Fruit fly (Drosophila melanogaster): Measurements from ENCODE around the gene Tango10.

Gene Tango10

dm6 chrX:11679461-11679860 is 40.6 kb upstream of the Tango10 start (continued):
- TF ChIP-seq CG8478 (optimal IDR thresholded peaks at IDR 0.05) = no peak
- TF ChIP-seq CG4360 (GFP tag; IDR thresholded peaks at IDR 0.05) = no peak
- TF ChIP-seq MBD-R2 (GFP tag; IDR thresholded peaks at IDR 0.05) = peak; percentile 26; the same call in 1 of the 2 replicates
- no peak for TF ChIP-seq Hmr (GFP tag; optimal IDR thresholded peaks at IDR 0.05)
- no peak for TF ChIP-seq HLH3B (GFP tag; IDR thresholded peaks at IDR 0.05)
- TF ChIP-seq cas (GFP tag; IDR thresholded peaks at IDR 0.05) = no peak
- TF ChIP-seq CG8924 (tag; optimal IDR thresholded peaks at IDR 0.05) = peak; percentile 21
- no peak for TF ChIP-seq tup (GFP tag; optimal IDR thresholded peaks at IDR 0.05)
- TF ChIP-seq CG13775 (GFP tag; optimal IDR thresholded peaks at IDR 0.05) = no peak
- TF ChIP-seq CG2202 (tag; optimal IDR thresholded peaks at IDR 0.05) = no peak
- no peak for TF ChIP-seq Rx (GFP tag; IDR thresholded peaks at IDR 0.05)
- no peak for TF ChIP-seq CG11093 (GFP tag; IDR thresholded peaks at IDR 0.05)
- peak; percentile 98 for TF ChIP-seq onecut (GFP tag; IDR thresholded peaks at IDR 0.05)
- TF ChIP-seq Trl (optimal IDR thresholded peaks at IDR 0.05) = peak in 1 of 2 experiments; percentile 13
- no peak for TF ChIP-seq Trl (GFP tag; optimal IDR thresholded peaks at IDR 0.05)
- peak; percentile 44 for TF ChIP-seq Med (GFP tag)
- TF ChIP-seq bab2 (GFP tag; optimal IDR thresholded peaks at IDR 0.05) = no peak
- peak; percentile 25 for TF ChIP-seq nom (GFP tag; optimal IDR thresholded peaks at IDR 0.05)
- no peak for TF ChIP-seq E2f2 (GFP tag; IDR thresholded peaks at IDR 0.05)
- TF ChIP-seq zfh1 (GFP tag; IDR thresholded peaks at IDR 0.05) = no peak

dm6 chrX:11680405-11680804 is 39.6 kb upstream of the Tango10 start:
- TF ChIP-seq CG10274 (GFP tag; optimal IDR thresholded peaks at IDR 0.05) (peak; percentile 76), D19A (tag; optimal IDR thresholded peaks at IDR 0.05) (peak; percentile 35), row (GFP tag; IDR thresholded peaks at IDR 0.05) (0 out of 3 replicates have a peak, but pooled peaks have one; percentile 10), CG14710 (tag; optimal IDR thresholded peaks at IDR 0.05) (no peak)

- no peak for TF ChIP-seq Lim3 (GFP tag; IDR thresholded peaks at IDR 0.05)
- TF ChIP-seq Rx (GFP tag; IDR thresholded peaks at IDR 0.05) = no peak
- TF ChIP-seq Six4 (GFP tag; optimal IDR thresholded peaks at IDR 0.05) = no peak
- TF ChIP-seq CG4328 (GFP tag; optimal IDR thresholded peaks at IDR 0.05) = peak; percentile 70
- TF ChIP-seq dan (GFP tag; IDR thresholded peaks at IDR 0.05) = no peak
- TF ChIP-seq unpg (GFP tag; optimal IDR thresholded peaks at IDR 0.05) = peak; percentile 48
- TF ChIP-seq gem (tag; optimal IDR thresholded peaks at IDR 0.05) = peak; percentile 78
- TF ChIP-seq onecut (GFP tag; IDR thresholded peaks at IDR 0.05) = peak; percentile 9; the same call in 1 of the 2 replicates
- no peak for TF ChIP-seq CG3407 (GFP tag; optimal IDR thresholded peaks at IDR 0.05)
- TF ChIP-seq twi (tag; optimal IDR thresholded peaks at IDR 0.05) = peak; percentile 12
- TF ChIP-seq Vsx1 (GFP tag; optimal IDR thresholded peaks at IDR 0.05) = peak; percentile 40
- TF ChIP-seq CG9876 (GFP tag; optimal IDR thresholded peaks at IDR 0.05) = peak; percentile 35
- no peak for TF ChIP-seq usp (GFP tag; optimal IDR thresholded peaks at IDR 0.05)
- peak; percentile 41 for TF ChIP-seq CG10274 (GFP tag; optimal IDR thresholded peaks at IDR 0.05)
- peak; percentile 41 for TF ChIP-seq Hr3 (GFP tag; optimal IDR thresholded peaks at IDR 0.05)
- TF ChIP-seq Fer2 (tag; optimal IDR thresholded peaks at IDR 0.05) = peak; percentile 35
- no peak for TF ChIP-seq CG4404 (GFP tag; IDR thresholded peaks at IDR 0.05)
- TF ChIP-seq pum (GFP tag; optimal IDR thresholded peaks at IDR 0.05) = peak; percentile 62
- no peak for TF ChIP-seq ato (GFP tag; IDR thresholded peaks at IDR 0.05; ENCODE audit: partially characterized antibody)
- no peak for TF ChIP-seq disco-r (GFP tag; optimal IDR thresholded peaks at IDR 0.05)
- TF ChIP-seq Oaz (GFP tag; IDR thresholded peaks at IDR 0.05) = no peak
- TF ChIP-seq da (GFP tag; optimal IDR thresholded peaks at IDR 0.05) = no peak
- TF ChIP-seq wdn (GFP tag; IDR thresholded peaks at IDR 0.05) = peak; percentile 64; the same call in 1 of the 2 replicates
- peak; percentile 72 for TF ChIP-seq CG8290 (GFP tag; optimal IDR thresholded peaks at IDR 0.05)
- peak; percentile 77 to 89 for TF ChIP-seq CG8290 (tag; optimal IDR thresholded peaks at IDR 0.05)
- peak; percentile 75 for TF ChIP-seq nom (GFP tag; optimal IDR thresholded peaks at IDR 0.05)
- no peak for TF ChIP-seq CG14860 (GFP tag; IDR thresholded peaks at IDR 0.05; ENCODE audit: partially characterized antibody)
- TF ChIP-seq Mad (GFP tag; optimal IDR thresholded peaks at IDR 0.05) = no peak
Observed at dm6 chrX:11681558-11682551, 38.2 kb upstream of the Tango10 start.
